ENCODE assay signal across 1 fruit fly cellular context in genomic region chr3L:17430957-17431585, dm6.
A peak's percentile ranks its signal among the peaks of the same experiment; 100 is the strongest.
TF ChIP-seq lines count a peak whose summit lies in the region.

No protein-coding gene starts in this region.

TF ChIP-seq in whole organism, embryonic, 481 proteins besides CTCF, POLR2A, EP300 and RAD21 (continued from another document):
- TF ChIP-seq Scr (GFP tag; IDR thresholded peaks at IDR 0.05; lab: Robert Waterston, UW; ENCODE audit: partially characterized antibody) (no peak), CG10147 (GFP tag; optimal IDR thresholded peaks at IDR 0.05; lab: Kevin White, UChicago) (peak; percentile 22), dmrt99B (tag; optimal IDR thresholded peaks at IDR 0.05; lab: Kevin White, UChicago) (peak; percentile 13), kni (GFP tag; optimal IDR thresholded peaks at IDR 0.05; lab: Kevin White, UChicago) (no peak), mirr (GFP tag; optimal IDR thresholded peaks at IDR 0.05; lab: Kevin White, UChicago) (peak; percentile 33), CG6254 (GFP tag; optimal IDR thresholded peaks at IDR 0.05; lab: Kevin White, UChicago) (no peak), slbo (GFP tag; IDR thresholded peaks at IDR 0.05; lab: Robert Waterston, UW) (peak; percentile 43), CHES-1-like (GFP tag; optimal IDR thresholded peaks at IDR 0.05; lab: Kevin White, UChicago) (peak; percentile 12), gro (GFP tag; optimal IDR thresholded peaks at IDR 0.05; lab: Kevin White, UChicago) (peak; percentile 7), CG2120 (GFP tag; optimal IDR thresholded peaks at IDR 0.05; lab: Kevin White, UChicago) (peak; percentile 27), lab (GFP tag; optimal IDR thresholded peaks at IDR 0.05; lab: Kevin White, UChicago) (peak; percentile 40), zfh2 (GFP tag; optimal IDR thresholded peaks at IDR 0.05; lab: Kevin White, UChicago) (no peak), Mes4 (GFP tag; optimal IDR thresholded peaks at IDR 0.05; lab: Kevin White, UChicago) (no peak), D19B (GFP tag; optimal IDR thresholded peaks at IDR 0.05; lab: Kevin White, UChicago) (peak; percentile 20), dpn (GFP tag; optimal IDR thresholded peaks at IDR 0.05; lab: Kevin White, UChicago) (peak in 1 of 2 experiments; percentile 21)
